Fruit fly (Drosophila melanogaster) whole organism, embryonic: Measurements from ENCODE around the gene CG14440.

Experiments used
- B-H1 ChIP-seq: fragments of 200-800 bp; sonication (Bioruptor generic); IDR thresholded peaks from 3 replicates; pipeline ENCODE4 v1.3.6; 2022; ENCODE audit warnings: missing biosample characterization, missing genetic modification characterization
- B-H2 ChIP-seq: fragments of 200-800 bp; sonication (Bioruptor generic); optimal IDR thresholded peaks from 2 replicates; lab custom pipeline; 2018; ENCODE audit warnings: missing biosample characterization, mild to moderate bottlenecking, missing genetic modification characterization
- CG10321 ChIP-seq: fragments of 200-800 bp; sonication (Bioruptor generic); IDR thresholded peaks from 2 replicates; pipeline ENCODE4 v1.3.6; 2022; ENCODE audit warnings: missing biosample characterization, missing genetic modification characterization
- CG11695 ChIP-seq: fragments of 200-800 bp; sonication (Bioruptor generic); IDR thresholded peaks from 3 replicates; pipeline ENCODE4 v1.3.6; 2022; ENCODE audit warnings: missing biosample characterization, missing genetic modification characterization
- CG12155 ChIP-seq: fragments of 200-800 bp; sonication (Bioruptor generic); optimal IDR thresholded peaks from 3 replicates; lab custom pipeline; 2016; ENCODE audit warnings: missing biosample characterization, missing genetic modification characterization
- CG13296 ChIP-seq: fragments of 200-800 bp; sonication (Bioruptor generic); optimal IDR thresholded peaks from 3 replicates; lab custom pipeline; 2018; ENCODE audit warnings: missing biosample characterization, mild to moderate bottlenecking, missing genetic modification characterization
- CG14050 ChIP-seq: fragments of 200-800 bp; sonication (Bioruptor generic); IDR thresholded peaks from 3 replicates; pipeline ENCODE4 v1.3.6; 2022; ENCODE audit warnings: missing biosample characterization, missing genetic modification characterization
- CG17328 ChIP-seq: fragments of 200-800 bp; sonication (Bioruptor generic); IDR thresholded peaks from 2 replicates; pipeline ENCODE4 v1.3.6; 2022; ENCODE audit warnings: missing biosample characterization, missing genetic modification characterization
- CG17361 ChIP-seq: fragments of 200-800 bp; sonication (Bioruptor generic); IDR thresholded peaks from 3 replicates; pipeline ENCODE4 v1.3.6; 2022; ENCODE audit warnings: missing biosample characterization, missing genetic modification characterization
- CG17912 ChIP-seq: fragments of 200-800 bp; sonication (Bioruptor generic); optimal IDR thresholded peaks from 2 replicates; lab custom pipeline; 2018; ENCODE audit warnings: missing biosample characterization, mild to moderate bottlenecking, missing genetic modification characterization
- CG2678 ChIP-seq: fragments of 200-800 bp; sonication (Bioruptor generic); optimal IDR thresholded peaks from 3 replicates; lab custom pipeline; 2019; ENCODE audit warnings: missing biosample characterization, mild to moderate bottlenecking, missing genetic modification characterization, moderate library complexity
- CG31224 ChIP-seq: fragments of 200-800 bp; sonication (Bioruptor generic); IDR thresholded peaks from 2 replicates; pipeline ENCODE4 v1.3.6; 2022; ENCODE audit warnings: missing biosample characterization, missing genetic modification characterization
- CG31365 ChIP-seq: fragments of 200-800 bp; sonication (Bioruptor generic); optimal IDR thresholded peaks from 2 replicates; lab custom pipeline; 2018; ENCODE audit warnings: missing biosample characterization, mild to moderate bottlenecking, missing genetic modification characterization
- CG3281 ChIP-seq: fragments of 200-800 bp; sonication (Bioruptor generic); optimal IDR thresholded peaks from 3 replicates; lab custom pipeline; 2017; ENCODE audit warnings: missing biosample characterization, mild to moderate bottlenecking, missing genetic modification characterization
- CG4730 ChIP-seq: fragments of 200-800 bp; sonication (Bioruptor generic); IDR thresholded peaks from 2 replicates; pipeline ENCODE4 v1.3.6; 2022; ENCODE audit warnings: missing biosample characterization, missing genetic modification characterization
- CG6175 ChIP-seq: fragments of 200-800 bp; sonication (Bioruptor generic); IDR thresholded peaks from 3 replicates; pipeline ENCODE4 v1.3.6; 2022; ENCODE audit warnings: missing biosample characterization, missing genetic modification characterization
- CG6654 ChIP-seq: fragments of 200-800 bp; sonication (Bioruptor generic); optimal IDR thresholded peaks from 2 replicates; lab custom pipeline; 2017; ENCODE audit warnings: missing biosample characterization, mild to moderate bottlenecking, missing genetic modification characterization
- CG6854 ChIP-seq: fragments of 200-800 bp; sonication (Bioruptor generic); optimal IDR thresholded peaks from 3 replicates; lab custom pipeline; 2017; ENCODE audit warnings: missing biosample characterization, mild to moderate bottlenecking, missing genetic modification characterization
- CG7556 ChIP-seq: fragments of 200-800 bp; sonication (Bioruptor generic); optimal IDR thresholded peaks from 2 replicates; lab custom pipeline; 2017; ENCODE audit warnings: missing biosample characterization, mild to moderate bottlenecking, missing genetic modification characterization
- CG7786 ChIP-seq: fragments of 200-800 bp; sonication (Bioruptor generic); optimal IDR thresholded peaks from 2 replicates; lab custom pipeline; 2016; ENCODE audit warnings: missing biosample characterization, missing genetic modification characterization
- CrebB ChIP-seq: fragments of 200-800 bp; sonication (Bioruptor generic); optimal IDR thresholded peaks from 3 replicates; lab custom pipeline; 2018; ENCODE audit warnings: missing biosample characterization, mild to moderate bottlenecking, missing genetic modification characterization
- Ets97D ChIP-seq: fragments of 200-800 bp; sonication (Bioruptor generic); optimal IDR thresholded peaks from 3 replicates; lab custom pipeline; 2016; ENCODE audit warnings: missing biosample characterization, missing genetic modification characterization
- Fer3 ChIP-seq: fragments of 200-800 bp; sonication (Bioruptor generic); optimal IDR thresholded peaks from 2 replicates; lab custom pipeline; 2018; ENCODE audit warnings: missing biosample characterization, mild to moderate bottlenecking, missing genetic modification characterization, moderate library complexity
- NC2α ChIP-seq: fragments of 200-800 bp; sonication (Bioruptor generic); optimal IDR thresholded peaks from 2 replicates; lab custom pipeline; 2016; ENCODE audit warnings: missing biosample characterization, missing genetic modification characterization
- Pdp1 ChIP-seq, 2 experiments: fragments of 200-800 bp; sonication (Bioruptor generic); optimal IDR thresholded peaks; 3 replicates each; lab custom pipeline; 2016; ENCODE audit warnings: missing biosample characterization in 2 of 2, missing genetic modification characterization in 2 of 2, mild to moderate bottlenecking in 1 of 2, moderate library complexity in 1 of 2
- Poxn ChIP-seq: fragments of 200-800 bp; sonication (Bioruptor generic); IDR thresholded peaks from 2 replicates; pipeline ENCODE4 v1.3.6; 2022; ENCODE audit warnings: missing biosample characterization, missing genetic modification characterization
- Sox100B ChIP-seq: fragments of 200-800 bp; sonication (Bioruptor generic); optimal IDR thresholded peaks from 3 replicates; lab custom pipeline; 2018; ENCODE audit warnings: missing biosample characterization, mild to moderate bottlenecking, missing genetic modification characterization
- Vsx1 ChIP-seq: fragments of 200-800 bp; sonication (Bioruptor generic); optimal IDR thresholded peaks from 2 replicates; lab custom pipeline; 2017; ENCODE audit warnings: missing biosample characterization, mild to moderate bottlenecking, missing genetic modification characterization, missing genetic modification reagents
- ap ChIP-seq: fragments of 200-800 bp; sonication (Bioruptor generic); IDR thresholded peaks from 2 replicates; pipeline ENCODE4 v1.3.6; 2022; ENCODE audit warnings: missing biosample characterization, missing genetic modification characterization
- bowl ChIP-seq: fragments of 200-800 bp; sonication (Bioruptor generic); IDR thresholded peaks from 2 replicates; pipeline ENCODE4 v1.3.6; 2022; ENCODE audit warnings: missing biosample characterization, missing genetic modification characterization
- crol ChIP-seq: fragments of 200-800 bp; sonication (Bioruptor generic); IDR thresholded peaks from 2 replicates; pipeline ENCODE4 v1.3.6; 2022; ENCODE audit warnings: missing biosample characterization, missing genetic modification characterization
- danr ChIP-seq: fragments of 200-800 bp; sonication (Bioruptor generic); IDR thresholded peaks from 2 replicates; pipeline ENCODE4 v1.3.6; 2022; ENCODE audit warnings: missing biosample characterization, missing genetic modification characterization
- dimm ChIP-seq: fragments of 200-800 bp; sonication (Bioruptor generic); IDR thresholded peaks from 2 replicates; pipeline ENCODE4 v1.3.6; 2022; ENCODE audit warnings: missing biosample characterization, missing genetic modification characterization
- fd96Cb ChIP-seq: fragments of 200-800 bp; sonication (Bioruptor generic); optimal IDR thresholded peaks from 2 replicates; lab custom pipeline; 2018; ENCODE audit warnings: missing biosample characterization, mild to moderate bottlenecking, missing genetic modification characterization, moderate library complexity
- fru ChIP-seq: fragments of >200 bp; optimal IDR thresholded peaks from 2 replicates; lab custom pipeline; 2017
- fu2 ChIP-seq: fragments of 200-800 bp; sonication (Bioruptor generic); optimal IDR thresholded peaks from 2 replicates; lab custom pipeline; 2016; ENCODE audit warnings: missing biosample characterization, missing genetic modification characterization
- grn ChIP-seq: fragments of 200-800 bp; sonication (Bioruptor generic); optimal IDR thresholded peaks from 3 replicates; lab custom pipeline; 2017; ENCODE audit warnings: missing biosample characterization, missing genetic modification characterization
- ind ChIP-seq: fragments of 200-800 bp; sonication (Bioruptor generic); optimal IDR thresholded peaks from 3 replicates; lab custom pipeline; 2016; ENCODE audit warnings: missing biosample characterization, missing genetic modification characterization
- insv ChIP-seq, 2 experiments: fragments of 200-800 bp; sonication (Bioruptor generic); optimal IDR thresholded peaks; 3 replicates each; lab custom pipeline; 2016 to 2018; ENCODE audit warnings: missing biosample characterization in 2 of 2, missing genetic modification characterization in 2 of 2
- kah ChIP-seq: fragments of 200-800 bp; sonication (Bioruptor generic); optimal IDR thresholded peaks from 2 replicates; lab custom pipeline; 2018; ENCODE audit warnings: missing biosample characterization, mild to moderate bottlenecking, missing genetic modification characterization
- maf-S ChIP-seq: fragments of 200-800 bp; sonication (Bioruptor generic); optimal IDR thresholded peaks from 2 replicates; lab custom pipeline; 2016; ENCODE audit warnings: missing biosample characterization, missing genetic modification characterization
- mam ChIP-seq: fragments of 200-800 bp; sonication (Bioruptor generic); optimal IDR thresholded peaks from 3 replicates; lab custom pipeline; 2016; ENCODE audit warnings: missing biosample characterization, missing genetic modification characterization
- nerfin-2 ChIP-seq: fragments of 200-800 bp; sonication (Bioruptor generic); IDR thresholded peaks from 2 replicates; pipeline ENCODE4 v1.3.6; 2022; ENCODE audit warnings: missing biosample characterization, missing genetic modification characterization; ENCODE audit not compliant: partially characterized antibody
- nmo ChIP-seq: fragments of 200-800 bp; sonication (Bioruptor generic); optimal IDR thresholded peaks from 2 replicates; lab custom pipeline; 2018; ENCODE audit warnings: missing biosample characterization, mild to moderate bottlenecking, missing genetic modification characterization, moderate library complexity
- pho ChIP-seq: fragments of 200-800 bp; sonication (Bioruptor generic); optimal IDR thresholded peaks from 2 replicates; lab custom pipeline; 2016; ENCODE audit warnings: missing biosample characterization, missing genetic modification characterization
- pita ChIP-seq: fragments of 200-800 bp; sonication (Bioruptor generic); optimal IDR thresholded peaks from 2 replicates; lab custom pipeline; 2017; ENCODE audit warnings: missing biosample characterization, mild to moderate bottlenecking, missing genetic modification characterization
- run ChIP-seq: fragments of 200-800 bp; sonication (Bioruptor generic); optimal IDR thresholded peaks from 3 replicates; lab custom pipeline; 2018; ENCODE audit warnings: missing biosample characterization, mild to moderate bottlenecking, missing genetic modification characterization
- sens ChIP-seq: fragments of 200-800 bp; sonication (Bioruptor generic); peaks from one replicate; lab custom pipeline; 2016; ENCODE audit warnings: missing biosample characterization, missing genetic modification characterization
- toy ChIP-seq: fragments of 200-800 bp; sonication (Bioruptor generic); IDR thresholded peaks from 2 replicates; pipeline ENCODE4 v1.3.6; 2022; ENCODE audit warnings: missing biosample characterization, missing genetic modification characterization
- tup ChIP-seq: fragments of 200-800 bp; sonication (Bioruptor generic); optimal IDR thresholded peaks from 2 replicates; lab custom pipeline; 2016; ENCODE audit warnings: missing biosample characterization, mild to moderate bottlenecking, missing genetic modification characterization, moderate library complexity
- usp ChIP-seq: fragments of >200 bp; optimal IDR thresholded peaks from 2 replicates; lab custom pipeline; 2017; ENCODE audit warnings: missing biosample characterization, missing genetic modification characterization
- vfl ChIP-seq: fragments of 200-800 bp; sonication (Bioruptor generic); optimal IDR thresholded peaks from 2 replicates; lab custom pipeline; 2016; ENCODE audit warnings: missing biosample characterization, missing genetic modification characterization
- zen2 ChIP-seq: fragments of 200-800 bp; sonication (Bioruptor generic); IDR thresholded peaks from 3 replicates; pipeline ENCODE4 v1.3.6; 2022; ENCODE audit warnings: missing biosample characterization, missing genetic modification characterization; ENCODE audit not compliant: partially characterized antibody

Gene CG14440

DNA sequence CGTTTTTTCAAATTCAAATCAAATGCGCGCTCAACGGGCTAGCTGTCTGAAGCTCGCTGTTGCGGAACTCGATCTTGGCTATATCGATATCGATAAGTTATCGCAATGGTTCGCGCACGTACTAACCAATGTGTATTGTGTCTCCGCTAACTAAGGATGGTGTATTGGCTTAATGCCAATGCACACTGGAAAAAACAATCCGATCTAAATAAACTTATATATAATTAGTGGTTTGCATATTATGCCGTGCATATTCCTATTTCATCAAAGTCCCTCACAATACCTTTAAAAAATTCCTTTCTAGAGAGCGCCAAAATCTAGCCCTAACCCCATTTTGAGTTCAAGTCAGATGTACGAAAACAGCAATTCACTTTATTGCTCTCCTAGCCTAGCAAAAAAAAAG is 42.8 kb upstream of the CG14440 start (continued):
- TF ChIP-seq CG10321 (no peak), sens (GFP tag; lab: Kevin White, UChicago) (peak; percentile 92), Ets97D (GFP tag; lab: Kevin White, UChicago) (peak; percentile 87), Sox100B (GFP tag; lab: Kevin White, UChicago) (no peak), CG31365 (tag; lab: Kevin White, UChicago) (no peak), CG6854 (GFP tag; lab: Kevin White, UChicago) (no peak), CG14050 (peak; percentile 17; the same call in 1 of the 3 replicates), run (no peak), zen2 (GFP tag; lab: Robert Waterston, UW) (no peak), NC2α (GFP tag; lab: Kevin White, UChicago) (no peak), bowl (GFP tag; lab: Robert Waterston, UW) (no peak), CG7786 (GFP tag; lab: Kevin White, UChicago) (peak; percentile 25), maf-S (GFP tag; lab: Kevin White, UChicago) (peak; percentile 20), CG11695 (GFP tag; lab: Robert Waterston, UW) (peak; percentile 53; the same call in 2 of the 3 replicates), usp (GFP tag; lab: Kevin White, UChicago) (no peak), nerfin-2 (GFP tag; lab: Robert Waterston, UW) (peak; percentile 63; the same call in 1 of the 2 replicates), Vsx1 (GFP tag; lab: Kevin White, UChicago) (no peak), crol (GFP tag; lab: Robert Waterston, UW) (no peak), CG7556 (GFP tag; lab: Kevin White, UChicago) (no peak), pita (GFP tag; lab: Kevin White, UChicago) (peak; percentile 86), CG17912 (GFP tag; lab: Kevin White, UChicago) (peak; percentile 35), CG17328 (GFP tag; lab: Robert Waterston, UW) (peak; percentile 68), grn (no peak), CG17361 (GFP tag; lab: Robert Waterston, UW) (no peak), ap (no peak), CG3281 (GFP tag; lab: Kevin White, UChicago) (peak; percentile 15), Fer3 (tag; lab: Kevin White, UChicago) (peak; percentile 14), CG6654 (GFP tag; lab: Kevin White, UChicago) (no peak), CrebB (tag; lab: Kevin White, UChicago) (peak; percentile 43), insv (GFP tag; optimal IDR thresholded peaks at IDR 0.05; lab: Kevin White, UChicago) (peak in 1 of 2 experiments; percentile 27), CG2678 (peak; percentile 49), tup (GFP tag; lab: Kevin White, UChicago) (no peak), Poxn (GFP tag; lab: Robert Waterston, UW) (no peak), CG6175 (GFP tag; lab: Robert Waterston, UW) (no peak), danr (GFP tag; lab: Robert Waterston, UW) (0 out of 2 replicates have a peak, but pooled peaks have one; percentile 26), CG4730 (GFP tag; lab: Robert Waterston, UW) (no peak), nmo (GFP tag; lab: Kevin White, UChicago) (peak; percentile 39), fu2 (no peak), CG13296 (GFP tag; lab: Kevin White, UChicago) (no peak), fd96Cb (no peak), ind (GFP tag; lab: Kevin White, UChicago) (peak; percentile 25), Pdp1 (GFP tag; optimal IDR thresholded peaks at IDR 0.05; lab: Kevin White, UChicago) (peak; percentile 29 to 65), CG12155 (GFP tag; lab: Kevin White, UChicago) (peak; percentile 37), vfl (GFP tag; lab: Kevin White, UChicago) (peak; percentile 53), dimm (GFP tag; lab: Robert Waterston, UW) (no peak), B-H2 (GFP tag; lab: Kevin White, UChicago) (peak; percentile 46), pho (GFP tag; lab: Kevin White, UChicago) (peak; percentile 36), B-H1 (GFP tag; lab: Robert Waterston, UW) (no peak; the same call in 2 of the 3 replicates), mam (GFP tag; lab: Kevin White, UChicago) (peak; percentile 48), kah (GFP tag; lab: Kevin White, UChicago) (no peak), CG31224 (GFP tag; lab: Robert Waterston, UW) (no peak), fru (lab: Kevin White, UChicago) (no peak), toy (GFP tag; lab: Robert Waterston, UW) (no peak)
